Worm (Caenorhabditis elegans) whole organism, L4 larva: ENCODE measurements around the gene C17G10.6.
A peak's percentile ranks its signal among the peaks of the same experiment; 100 is the strongest.

Experiments used
- F44E2.7 ChIP-seq: fragments of 200-800 bp; sonication (Bioruptor generic); IDR thresholded peaks from 2 replicates; pipeline ENCODE4 v2.1.2; 2022; ENCODE audit warnings: missing genetic modification characterization, missing compliant biosample characterization
- F49E8.2 ChIP-seq: sonication (generic microtip); optimal IDR thresholded peaks from 2 replicates; lab custom pipeline; 2016; ENCODE audit warnings: missing compliant biosample characterization, mild to moderate bottlenecking, missing genetic modification characterization, borderline replicate concordance
- Y105C5A.15 ChIP-seq: fragments of 200-800 bp; sonication (Bioruptor generic); IDR thresholded peaks from 2 replicates; pipeline ENCODE4 v1.3.6; 2022; ENCODE audit warnings: missing genetic modification characterization, missing compliant biosample characterization
- Y75B8A.6 ChIP-seq: fragments of 200-800 bp; sonication (Bioruptor generic); IDR thresholded peaks from 2 replicates; pipeline ENCODE4 v1.3.6; 2022; ENCODE audit warnings: missing genetic modification reagents, missing genetic modification characterization, missing compliant biosample characterization
- aha-1 ChIP-seq: fragments of 150-350 bp; peaks from one replicate; lab custom pipeline; 2014; ENCODE audit warnings: missing biosample characterization, missing genetic modification characterization
- arid-1 ChIP-seq: fragments of 200-800 bp; sonication (Bioruptor generic); conservative IDR thresholded peaks from 2 replicates; pipeline ENCODE4 v1.3.6; 2022; ENCODE audit warnings: missing genetic modification reagents, missing genetic modification characterization, missing compliant biosample characterization
- ceh-28 ChIP-seq: fragments of 150-350 bp; optimal IDR thresholded peaks from 2 replicates; lab custom pipeline; 2014; ENCODE audit warnings: missing biosample characterization, missing genetic modification reagents, missing genetic modification characterization
- ces-1 ChIP-seq: fragments of 150-350 bp; sonication (generic microtip); optimal IDR thresholded peaks from 4 replicates; lab custom pipeline; 2014; ENCODE audit warnings: missing biosample characterization, missing genetic modification reagents, missing genetic modification characterization
- daf-16 ChIP-seq, 3 experiments: sonication (generic microtip); optimal IDR thresholded peaks; 2 replicates each; lab custom pipeline; 2016 to 2017; ENCODE audit warnings: missing genetic modification characterization in 3 of 3, missing genetic modification reagents in 3 of 3, mild to moderate bottlenecking in 2 of 3, missing compliant biosample characterization in 2 of 3, missing biosample characterization in 1 of 3, moderate library complexity in 1 of 3
- daf-19 ChIP-seq: fragments of 200-800 bp; sonication (Bioruptor generic); conservative IDR thresholded peaks from 2 replicates; pipeline ENCODE4 v1.3.6; 2022; ENCODE audit warnings: missing genetic modification characterization, missing compliant biosample characterization
- daf-8 ChIP-seq: fragments of 200-800 bp; sonication (Bioruptor generic); IDR thresholded peaks from 2 replicates; pipeline ENCODE4 v1.3.6; 2022; ENCODE audit warnings: missing genetic modification characterization, missing compliant biosample characterization
- dmd-6 ChIP-seq: fragments of 200-800 bp; sonication (Bioruptor generic); IDR thresholded peaks from 2 replicates; pipeline ENCODE4 v1.3.6; 2022; ENCODE audit warnings: missing genetic modification reagents, missing genetic modification characterization, missing compliant biosample characterization
- dmd-8 ChIP-seq: fragments of 200-800 bp; sonication (Bioruptor generic); IDR thresholded peaks from 2 replicates; pipeline ENCODE4 v1.3.6; 2022; ENCODE audit warnings: missing genetic modification characterization, missing compliant biosample characterization
- dpl-1 ChIP-seq: fragments of 150-350 bp; optimal IDR thresholded peaks from 2 replicates; lab custom pipeline; 2014; ENCODE audit warnings: missing biosample characterization, missing genetic modification reagents, missing genetic modification characterization
- dve-1 ChIP-seq: sonication (generic microtip); optimal IDR thresholded peaks from 2 replicates; lab custom pipeline; 2017; ENCODE audit warnings: antibody characterized with exemption, mild to moderate bottlenecking, missing genetic modification characterization, missing compliant biosample characterization; ENCODE audit not compliant: insufficient read depth
- egl-43 ChIP-seq: fragments of 200-800 bp; sonication (Bioruptor generic); IDR thresholded peaks from 2 replicates; pipeline ENCODE4 v1.3.6; 2022; ENCODE audit warnings: missing genetic modification reagents, missing genetic modification characterization, missing compliant biosample characterization
- fkh-10 ChIP-seq: fragments of 150-350 bp; optimal IDR thresholded peaks from 2 replicates; lab custom pipeline; 2014; ENCODE audit warnings: missing biosample characterization, missing genetic modification reagents, missing genetic modification characterization
- fos-1 ChIP-seq: fragments of 150-350 bp; optimal IDR thresholded peaks from 2 replicates; lab custom pipeline; 2014; ENCODE audit warnings: missing biosample characterization, missing genetic modification characterization
- gei-8 ChIP-seq: fragments of 200-800 bp; sonication (Bioruptor generic); optimal IDR thresholded peaks from 2 replicates; lab custom pipeline; 2018; ENCODE audit warnings: mild to moderate bottlenecking, missing genetic modification characterization, missing compliant biosample characterization
- lin-13 ChIP-seq: fragments of 150-350 bp; optimal IDR thresholded peaks from 2 replicates; lab custom pipeline; 2014; ENCODE audit warnings: missing biosample characterization, missing genetic modification reagents, missing genetic modification characterization
- lin-29 ChIP-seq: fragments of 200-800 bp; sonication (Bioruptor generic); IDR thresholded peaks from 2 replicates; pipeline ENCODE4 v1.3.6; 2022; ENCODE audit warnings: missing genetic modification reagents, missing genetic modification characterization, missing compliant biosample characterization
- lin-38 ChIP-seq: fragments of 200-800 bp; sonication (Bioruptor generic); IDR thresholded peaks from 2 replicates; pipeline ENCODE4 v1.3.6; 2022; ENCODE audit warnings: missing genetic modification reagents, missing genetic modification characterization, missing compliant biosample characterization
- lin-39 ChIP-seq: fragments of 150-350 bp; optimal IDR thresholded peaks from 2 replicates; lab custom pipeline; 2014; ENCODE audit warnings: missing biosample characterization, missing genetic modification reagents, missing genetic modification characterization
- lir-3 ChIP-seq: sonication (generic microtip); optimal IDR thresholded peaks from 2 replicates; lab custom pipeline; 2016; ENCODE audit warnings: mild to moderate bottlenecking, missing genetic modification characterization, missing compliant biosample characterization
- lsy-2 ChIP-seq, 2 experiments: fragments of 150-350 bp in 1 of 2; sonication (generic microtip) in 1 of 2; optimal IDR thresholded peaks; 2 replicates each; lab custom pipeline; 2014 to 2017; ENCODE audit warnings: missing biosample characterization in 2 of 2, missing genetic modification characterization in 2 of 2
- madf-5 ChIP-seq, 2 experiments: fragments of 200-800 bp; sonication (Bioruptor generic); IDR thresholded peaks; 2 replicates each; pipeline ENCODE4 v1.3.6; 2022; ENCODE audit warnings: missing compliant biosample characterization in 2 of 2, missing genetic modification characterization in 2 of 2
- mdt-29 ChIP-seq: fragments of 200-800 bp; sonication (Bioruptor generic); IDR thresholded peaks from 2 replicates; pipeline ENCODE4 v1.3.6; 2022; ENCODE audit warnings: missing genetic modification reagents, missing genetic modification characterization, missing compliant biosample characterization
- mxl-2 ChIP-seq: fragments of 200-800 bp; sonication (Bioruptor generic); conservative IDR thresholded peaks from 2 replicates; pipeline ENCODE4 v1.3.6; 2022; ENCODE audit warnings: missing genetic modification reagents, missing genetic modification characterization, missing compliant biosample characterization
- mxl-3 ChIP-seq: fragments of 200-800 bp; sonication (Bioruptor generic); optimal IDR thresholded peaks from 2 replicates; lab custom pipeline; 2018; ENCODE audit warnings: mild to moderate bottlenecking, missing genetic modification characterization, missing compliant biosample characterization
- nhr-102 ChIP-seq: sonication (generic microtip); optimal IDR thresholded peaks from 2 replicates; lab custom pipeline; 2016; ENCODE audit warnings: mild to moderate bottlenecking, missing genetic modification characterization, moderate library complexity, missing compliant biosample characterization
- nhr-11 ChIP-seq: fragments of 150-350 bp; optimal IDR thresholded peaks from 2 replicates; lab custom pipeline; 2014; ENCODE audit warnings: missing biosample characterization, missing genetic modification characterization
- nhr-237 ChIP-seq: sonication (generic microtip); optimal IDR thresholded peaks from 2 replicates; lab custom pipeline; 2017; ENCODE audit warnings: missing biosample characterization, missing genetic modification characterization
- nhr-6 ChIP-seq: fragments of 150-350 bp; optimal IDR thresholded peaks from 2 replicates; lab custom pipeline; 2014; ENCODE audit warnings: missing biosample characterization, missing genetic modification characterization
- nhr-76 ChIP-seq: fragments of 150-350 bp; optimal IDR thresholded peaks from 2 replicates; lab custom pipeline; 2014; ENCODE audit warnings: missing biosample characterization, missing genetic modification characterization
- php-3 ChIP-seq: fragments of 200-800 bp; sonication (Bioruptor generic); IDR thresholded peaks from 2 replicates; pipeline ENCODE4 v1.3.6; 2022; ENCODE audit warnings: missing genetic modification reagents, missing genetic modification characterization, missing compliant biosample characterization
- saeg-2 ChIP-seq: fragments of 200-800 bp; sonication (Bioruptor generic); IDR thresholded peaks from 2 replicates; pipeline ENCODE4 v1.3.6; 2022; ENCODE audit warnings: missing genetic modification reagents, missing genetic modification characterization, missing compliant biosample characterization
- sdz-12 ChIP-seq: fragments of 200-800 bp; sonication (Bioruptor generic); optimal IDR thresholded peaks from 2 replicates; lab custom pipeline; 2018; ENCODE audit warnings: mild to moderate bottlenecking, missing genetic modification characterization, missing compliant biosample characterization
- skn-1 ChIP-seq: fragments of 150-350 bp; optimal IDR thresholded peaks from 2 replicates; lab custom pipeline; 2014; ENCODE audit warnings: missing biosample characterization, missing genetic modification characterization
- tag-97 ChIP-seq: fragments of 200-800 bp; sonication (Bioruptor generic); IDR thresholded peaks from 2 replicates; pipeline ENCODE4 v1.3.6; 2022; ENCODE audit warnings: missing genetic modification characterization, missing compliant biosample characterization
- unc-62 ChIP-seq, 3 experiments: fragments of 150-350 bp in 1 of 3; sonication (generic microtip); optimal IDR thresholded peaks in 2 of 3; peaks in 1 of 3; 1 replicate in 1 of 3; 2 replicates in 2 of 3; lab custom pipeline; 2014 to 2017; ENCODE audit warnings: missing biosample characterization in 3 of 3, missing genetic modification characterization in 3 of 3, missing genetic modification reagents in 3 of 3, missing genotype in 1 of 3
- zag-1 ChIP-seq: fragments of 150-350 bp; optimal IDR thresholded peaks from 2 replicates; lab custom pipeline; 2014; ENCODE audit warnings: missing biosample characterization, missing genetic modification characterization

The C17G10.6 gene

DNA sequence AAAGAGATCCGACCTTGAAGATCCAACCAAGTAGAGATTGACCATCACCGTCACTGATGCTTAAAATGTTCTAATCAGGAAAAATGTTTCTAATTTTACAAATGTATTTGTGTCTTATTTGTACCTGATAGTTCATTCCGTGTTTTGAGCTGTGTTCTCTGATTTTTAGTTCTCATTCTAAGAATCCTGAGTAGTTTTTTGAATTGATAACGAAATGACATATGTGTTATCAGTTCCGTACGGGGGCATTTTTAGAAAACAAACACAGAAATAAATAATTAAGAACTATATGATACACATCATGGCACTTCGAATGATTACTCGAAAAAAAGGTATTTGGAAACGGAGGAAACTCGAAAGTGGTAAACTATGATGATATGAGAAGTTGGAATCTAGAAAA, 47.6 kb downstream of the C17G10.6 start:
- TF ChIP-seq egl-43 (no peak), ceh-28 (no peak), saeg-2 (GFP tag; lab: Robert Waterston, UW) (no peak), dmd-8 (GFP tag; lab: Robert Waterston, UW) (no peak), dve-1 (tag; lab: Kevin White, UChicago) (peak; percentile 21), fkh-10 (GFP tag; lab: Kevin White, UChicago) (no peak), nhr-11 (no peak), skn-1 (tag; lab: Kevin White, UChicago) (no peak), mdt-29 (no peak), daf-16 (GFP tag; optimal IDR thresholded peaks at IDR 0.05; lab: Kevin White, UChicago) (no peak), daf-16 (tag; optimal IDR thresholded peaks at IDR 0.05; lab: Kevin White, UChicago) (peak; percentile 47), lin-29 (GFP tag; lab: Robert Waterston, UW) (no peak), dpl-1 (GFP tag; lab: Kevin White, UChicago) (no peak), nhr-102 (tag; lab: Kevin White, UChicago) (peak; percentile 22), Y105C5A.15 (GFP tag; lab: Robert Waterston, UW) (no peak), nhr-76 (tag; lab: Kevin White, UChicago) (no peak), gei-8 (GFP tag; lab: Kevin White, UChicago) (no peak), unc-62 (GFP tag; optimal IDR thresholded peaks at IDR 0.05 in 1 of 2; lab: Kevin White, UChicago) (peak in 1 of 2 experiments; percentile 2), unc-62 (tag; optimal IDR thresholded peaks at IDR 0.05; lab: Kevin White, UChicago) (no peak), lin-39 (no peak), lin-38 (GFP tag; lab: Robert Waterston, UW) (no peak), sdz-12 (no peak), daf-8 (GFP tag; lab: Robert Waterston, UW) (no peak), nhr-237 (no peak), zag-1 (no peak), aha-1 (no peak), tag-97 (no peak), lir-3 (tag; lab: Kevin White, UChicago) (no peak), madf-5 (GFP tag; IDR thresholded peaks at IDR 0.05; lab: Robert Waterston, UW) (no peak), F44E2.7 (GFP tag; lab: Robert Waterston, UW) (no peak)
- TF ChIP-seq, all 104 proteins: peak for 4

DNA sequence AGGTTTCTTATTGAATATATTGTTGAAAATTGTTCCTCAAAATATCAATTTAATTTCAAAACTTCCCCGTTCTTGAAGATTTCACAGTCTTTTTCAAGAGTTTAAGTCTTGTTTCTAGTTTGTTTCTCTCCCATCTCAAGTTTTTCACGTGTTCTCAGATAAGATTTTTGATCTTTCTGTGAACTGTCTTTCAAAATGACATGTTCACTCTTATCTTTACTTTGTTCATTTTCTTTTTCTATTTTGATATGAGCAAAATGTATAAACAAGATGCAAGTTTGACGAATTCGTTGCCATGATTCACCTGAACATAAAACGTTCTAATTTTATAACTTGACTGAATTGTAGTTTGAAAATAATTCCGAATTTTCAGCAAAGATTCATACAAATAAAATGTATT, 48.3 kb downstream of the C17G10.6 start:
- TF ChIP-seq daf-16 (GFP tag; optimal IDR thresholded peaks at IDR 0.05; lab: Kevin White, UChicago) (no peak), daf-16 (tag; optimal IDR thresholded peaks at IDR 0.05; lab: Kevin White, UChicago) (peak; percentile 51), ces-1 (no peak), dmd-6 (GFP tag; lab: Robert Waterston, UW) (peak; percentile 85), dve-1 (tag; lab: Kevin White, UChicago) (peak; percentile 19)

DNA sequence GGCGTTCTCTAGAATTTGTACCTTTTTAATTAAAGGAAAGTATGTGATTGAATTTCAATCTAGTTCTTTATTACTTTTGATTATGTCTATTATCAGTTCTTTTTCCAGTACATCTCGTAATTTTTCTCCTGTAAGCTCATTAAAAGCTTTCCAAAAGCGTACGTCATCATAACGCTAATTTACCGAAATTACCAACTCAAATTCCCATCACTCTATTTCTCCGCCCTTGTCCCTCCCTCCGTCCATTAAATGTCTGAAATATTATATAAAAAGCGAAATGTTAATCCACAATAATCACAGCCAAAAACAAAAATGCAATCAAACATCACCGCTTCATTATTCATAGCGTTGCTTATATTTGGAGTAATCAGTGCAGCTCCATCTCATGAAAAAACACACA, 48.8 kb downstream of the C17G10.6 start, which contains the start of gene ins-12:
Gene ins-12 (plus strand): TSS at position 301 of the 400 bp plus-strand sequence.
- TF ChIP-seq Y75B8A.6 (GFP tag; lab: Robert Waterston, UW) = no peak
- no peak for TF ChIP-seq Y105C5A.15 (GFP tag; lab: Robert Waterston, UW)
- TF ChIP-seq fkh-10 (GFP tag; lab: Kevin White, UChicago) = no peak
- TF ChIP-seq daf-19 (GFP tag; lab: Robert Waterston, UW) = no peak
- TF ChIP-seq nhr-102 (tag; lab: Kevin White, UChicago) = no peak
- TF ChIP-seq mxl-2 (GFP tag; lab: Robert Waterston, UW) = no peak
- no peak for TF ChIP-seq F49E8.2
- TF ChIP-seq php-3 (GFP tag; lab: Robert Waterston, UW) = no peak
- TF ChIP-seq sdz-12 = no peak
- TF ChIP-seq fos-1 (tag; lab: Kevin White, UChicago) = no peak
- TF ChIP-seq mxl-3 (GFP tag; lab: Kevin White, UChicago) = no peak
- no peak for TF ChIP-seq arid-1
- no peak for TF ChIP-seq nhr-6
- TF ChIP-seq lin-13 (GFP tag; lab: Kevin White, UChicago) = no peak
- no peak for TF ChIP-seq lsy-2 (tag; optimal IDR thresholded peaks at IDR 0.05; lab: Kevin White, UChicago)
